Worm (Caenorhabditis elegans) whole organism, L4 larva: ENCODE results near the gene cwn-2.
"Not testable (repeated sequence)": the region's sequence is repeated elsewhere in the genome, so short reads cannot be mapped to it uniquely, and the experiment has no call there.

Experiments used
- aha-1 ChIP-seq: fragments of 150-350 bp; peaks from one replicate; lab custom pipeline; 2014; ENCODE audit warnings: missing biosample characterization, missing genetic modification characterization
- ama-1 ChIP-seq: fragments of 150-350 bp; optimal IDR thresholded peaks from 2 replicates; lab custom pipeline; 2014; ENCODE audit warnings: inconsistent platforms, mixed read lengths
- ceh-62 ChIP-seq: sonication (generic microtip); optimal IDR thresholded peaks from 2 replicates; lab custom pipeline; 2017; ENCODE audit warnings: missing biosample characterization, missing genetic modification characterization
- hif-1 ChIP-seq, 2 experiments: sonication (generic microtip); optimal IDR thresholded peaks; 2 replicates each; lab custom pipeline; 2016 to 2017; ENCODE audit warnings: missing compliant biosample characterization in 2 of 2, missing genetic modification characterization in 2 of 2, missing genetic modification reagents in 2 of 2, missing genotype in 2 of 2, mild to moderate bottlenecking in 1 of 2
- lin-13 ChIP-seq: fragments of 150-350 bp; optimal IDR thresholded peaks from 2 replicates; lab custom pipeline; 2014; ENCODE audit warnings: missing biosample characterization, missing genetic modification reagents, missing genetic modification characterization
- madf-9 ChIP-seq: fragments of 200-800 bp; sonication (Bioruptor generic); conservative IDR thresholded peaks from 2 replicates; pipeline ENCODE4 v1.3.6; 2022; ENCODE audit warnings: missing genetic modification reagents, missing genetic modification characterization, missing compliant biosample characterization
- nhr-28 ChIP-seq: fragments of 150-350 bp; optimal IDR thresholded peaks from 2 replicates; lab custom pipeline; 2014; ENCODE audit warnings: missing biosample characterization, missing genetic modification characterization
- sdz-12 ChIP-seq: fragments of 200-800 bp; sonication (Bioruptor generic); optimal IDR thresholded peaks from 2 replicates; lab custom pipeline; 2018; ENCODE audit warnings: mild to moderate bottlenecking, missing genetic modification characterization, missing compliant biosample characterization
- snpc-4 ChIP-seq: fragments of 150-350 bp; optimal IDR thresholded peaks from 2 replicates; lab custom pipeline; 2014; ENCODE audit warnings: missing biosample characterization, missing genetic modification characterization

ce11 chrIV:10028779-10029178, 38.8 kb upstream of the cwn-2 start, which contains the start of the genes F44D12.16 and msd-2:
- TF ChIP-seq sdz-12 (GFP tag; lab: Kevin White, UChicago); lin-13 (GFP tag; lab: Kevin White, UChicago); snpc-4 (tag; lab: Kevin White, UChicago); hif-1 (tag; optimal IDR thresholded peaks at IDR 0.05; lab: Kevin White, UChicago); ceh-62 (tag; lab: Kevin White, UChicago); madf-9 (GFP tag; lab: Robert Waterston, UW); ama-1 (lab: Kevin White, UChicago); nhr-28 (tag; lab: Kevin White, UChicago); aha-1: not testable (repeated sequence)
